Fruit fly (Drosophila melanogaster) whole organism, embryonic: ENCODE measurements around the gene CG13679.
A peak's percentile ranks its signal among the peaks of the same experiment; 100 is the strongest.

Source experiments
- BEAF-32 ChIP-seq: fragments of 200-800 bp; sonication (Bioruptor generic); optimal IDR thresholded peaks from 3 replicates; lab custom pipeline; 2017; ENCODE audit warnings: missing biosample characterization, missing genetic modification characterization, mild to moderate bottlenecking, moderate library complexity, missing genetic modification reagents
- CG10366 ChIP-seq: fragments of 200-800 bp; sonication (Bioruptor generic); IDR thresholded peaks from 2 replicates; pipeline ENCODE4 v1.3.6; 2022; ENCODE audit warnings: missing biosample characterization, missing genetic modification characterization
- CG10654 ChIP-seq: fragments of 200-800 bp; sonication (Bioruptor generic); optimal IDR thresholded peaks from 2 replicates; lab custom pipeline; 2016; ENCODE audit warnings: missing biosample characterization, missing genetic modification characterization
- CG11085 ChIP-seq: fragments of 200-800 bp; sonication (Bioruptor generic); IDR thresholded peaks from 2 replicates; pipeline ENCODE4 v1.3.6; 2022; ENCODE audit warnings: missing biosample characterization, missing genetic modification characterization
- CG11695 ChIP-seq: fragments of 200-800 bp; sonication (Bioruptor generic); IDR thresholded peaks from 3 replicates; pipeline ENCODE4 v1.3.6; 2022; ENCODE audit warnings: missing biosample characterization, missing genetic modification characterization
- CG12769 ChIP-seq: fragments of 200-800 bp; sonication (Bioruptor generic); optimal IDR thresholded peaks from 2 replicates; lab custom pipeline; 2019; ENCODE audit warnings: missing biosample characterization, mild to moderate bottlenecking, missing genetic modification characterization, moderate library complexity
- CG12942 ChIP-seq: fragments of 200-800 bp; sonication (Bioruptor generic); optimal IDR thresholded peaks from 3 replicates; lab custom pipeline; 2016; ENCODE audit warnings: missing biosample characterization, missing genetic modification characterization
- CG13894 ChIP-seq: fragments of 200-800 bp; sonication (Bioruptor generic); optimal IDR thresholded peaks from 3 replicates; lab custom pipeline; 2018; ENCODE audit warnings: missing biosample characterization, mild to moderate bottlenecking, missing genetic modification characterization, moderate library complexity
- CG15514 ChIP-seq: fragments of 200-800 bp; sonication (Bioruptor generic); optimal IDR thresholded peaks from 3 replicates; lab custom pipeline; 2017; ENCODE audit warnings: missing biosample characterization, missing genetic modification characterization, mild to moderate bottlenecking, moderate library complexity, missing genetic modification reagents
- CG1647 ChIP-seq: fragments of 200-800 bp; sonication (Bioruptor generic); optimal IDR thresholded peaks from 3 replicates; lab custom pipeline; 2016; ENCODE audit warnings: missing biosample characterization, missing genetic modification characterization
- CG1832 ChIP-seq: fragments of 200-800 bp; sonication (Bioruptor generic); optimal IDR thresholded peaks from 2 replicates; lab custom pipeline; 2017; ENCODE audit warnings: missing biosample characterization, mild to moderate bottlenecking, missing genetic modification characterization, inconsistent platforms
- CG31365 ChIP-seq: fragments of 200-800 bp; sonication (Bioruptor generic); optimal IDR thresholded peaks from 2 replicates; lab custom pipeline; 2018; ENCODE audit warnings: missing biosample characterization, mild to moderate bottlenecking, missing genetic modification characterization
- CG33557 ChIP-seq: fragments of 200-800 bp; sonication (Bioruptor generic); optimal IDR thresholded peaks from 2 replicates; lab custom pipeline; 2019; ENCODE audit warnings: missing biosample characterization, mild to moderate bottlenecking, missing genetic modification characterization, moderate library complexity
- CG8478 ChIP-seq: fragments of >200 bp; optimal IDR thresholded peaks from 2 replicates; lab custom pipeline; 2018
- CG8765 ChIP-seq: fragments of 200-800 bp; sonication (Bioruptor generic); IDR thresholded peaks from 2 replicates; pipeline ENCODE4 v1.3.6; 2022; ENCODE audit warnings: missing biosample characterization, missing genetic modification characterization
- CG9797 ChIP-seq: fragments of 200-800 bp; sonication (Bioruptor generic); optimal IDR thresholded peaks from 3 replicates; lab custom pipeline; 2018; ENCODE audit warnings: missing biosample characterization, mild to moderate bottlenecking, missing genetic modification characterization
- Chrac-16 ChIP-seq: fragments of 200-800 bp; sonication (Bioruptor generic); optimal IDR thresholded peaks from 3 replicates; lab custom pipeline; 2016; ENCODE audit warnings: missing biosample characterization, missing genetic modification characterization
- CoRest ChIP-seq: fragments of 200-800 bp; sonication (Bioruptor generic); optimal IDR thresholded peaks from 3 replicates; lab custom pipeline; 2018; ENCODE audit warnings: missing biosample characterization, mild to moderate bottlenecking, missing genetic modification characterization, moderate library complexity
- Deaf1 ChIP-seq: fragments of 200-800 bp; optimal IDR thresholded peaks from 3 replicates; lab custom pipeline; 2019; ENCODE audit warnings: missing biosample characterization, mild to moderate bottlenecking, missing genetic modification characterization, moderate library complexity
- Dp ChIP-seq: fragments of 200-800 bp; sonication (Bioruptor generic); optimal IDR thresholded peaks from 2 replicates; lab custom pipeline; 2018; ENCODE audit warnings: missing biosample characterization, mild to moderate bottlenecking, missing genetic modification characterization, moderate library complexity
- Ets65A ChIP-seq: fragments of 200-800 bp; sonication (Bioruptor generic); peaks from one replicate; lab custom pipeline; 2016; ENCODE audit warnings: missing biosample characterization, missing genetic modification characterization
- Fer1 ChIP-seq: fragments of 200-800 bp; sonication (Bioruptor generic); optimal IDR thresholded peaks from 2 replicates; lab custom pipeline; 2017; ENCODE audit warnings: missing biosample characterization, mild to moderate bottlenecking, missing genetic modification characterization
- GATAe ChIP-seq: fragments of 200-800 bp; sonication (Bioruptor generic); conservative IDR thresholded peaks from 2 replicates; pipeline ENCODE4 v1.3.6; 2022; ENCODE audit warnings: missing biosample characterization, missing genetic modification characterization
- HLHmδ ChIP-seq: fragments of 200-800 bp; sonication (Bioruptor generic); optimal IDR thresholded peaks from 2 replicates; lab custom pipeline; 2018; ENCODE audit warnings: missing biosample characterization, mild to moderate bottlenecking, missing genetic modification characterization, moderate library complexity
- Hsf ChIP-seq: fragments of 200-800 bp; sonication (Bioruptor generic); optimal IDR thresholded peaks from 3 replicates; lab custom pipeline; 2016; ENCODE audit warnings: missing biosample characterization, missing genetic modification characterization
- Meics ChIP-seq: fragments of 200-800 bp; sonication (Bioruptor generic); optimal IDR thresholded peaks from 2 replicates; lab custom pipeline; 2017; ENCODE audit warnings: missing biosample characterization, mild to moderate bottlenecking, missing genetic modification characterization
- NFAT ChIP-seq: fragments of 200-800 bp; sonication (Bioruptor generic); IDR thresholded peaks from 2 replicates; pipeline ENCODE4 v1.3.6; 2022; ENCODE audit warnings: missing biosample characterization, missing genetic modification characterization
- Opbp ChIP-seq: fragments of 200-800 bp; sonication (Bioruptor generic); IDR thresholded peaks from 3 replicates; pipeline ENCODE4 v1.3.6; 2022; ENCODE audit warnings: missing biosample characterization, missing genetic modification characterization; ENCODE audit not compliant: partially characterized antibody
- Ptx1 ChIP-seq: fragments of 200-800 bp; sonication (Bioruptor generic); IDR thresholded peaks from 2 replicates; pipeline ENCODE4 v1.3.6; 2022; ENCODE audit warnings: missing biosample characterization, missing genetic modification characterization
- Side ChIP-seq: fragments of 200-800 bp; sonication (Bioruptor generic); optimal IDR thresholded peaks from 2 replicates; lab custom pipeline; 2016; ENCODE audit warnings: missing biosample characterization, missing genetic modification characterization
- aop ChIP-seq: fragments of 200-800 bp; sonication (Bioruptor generic); IDR thresholded peaks from 2 replicates; pipeline ENCODE4 v1.3.6; 2022; ENCODE audit warnings: missing biosample characterization, missing genetic modification characterization
- caup ChIP-seq: fragments of 200-800 bp; sonication (Bioruptor generic); optimal IDR thresholded peaks from 3 replicates; lab custom pipeline; 2017; ENCODE audit warnings: missing biosample characterization, mild to moderate bottlenecking, missing genetic modification characterization, moderate library complexity; ENCODE audit not compliant: severe bottlenecking
- cg ChIP-seq: fragments of 200-800 bp; sonication (Bioruptor generic); optimal IDR thresholded peaks from 3 replicates; lab custom pipeline; 2019; ENCODE audit warnings: missing biosample characterization, mild to moderate bottlenecking, missing genetic modification characterization, moderate library complexity
- chinmo ChIP-seq: fragments of 200-800 bp; sonication (Bioruptor generic); IDR thresholded peaks from 4 replicates; pipeline ENCODE4 v1.3.6; 2022; ENCODE audit warnings: missing biosample characterization, missing genetic modification characterization; ENCODE audit not compliant: partially characterized antibody
- crp ChIP-seq, 2 experiments: fragments of 200-800 bp; sonication (Bioruptor generic); optimal IDR thresholded peaks; 2 replicates in 1 of 2; 3 replicates in 1 of 2; lab custom pipeline; 2017; ENCODE audit warnings: missing biosample characterization in 2 of 2, missing genetic modification characterization in 2 of 2, mild to moderate bottlenecking in 1 of 2, moderate library complexity in 1 of 2
- dpn ChIP-seq, 2 experiments: fragments of 200-800 bp; sonication (Bioruptor generic); optimal IDR thresholded peaks; 3 replicates each; lab custom pipeline; 2016; ENCODE audit warnings: missing biosample characterization in 2 of 2, missing genetic modification characterization in 2 of 2
- fru ChIP-seq: fragments of >200 bp; optimal IDR thresholded peaks from 2 replicates; lab custom pipeline; 2017
- fu2 ChIP-seq: fragments of 200-800 bp; sonication (Bioruptor generic); optimal IDR thresholded peaks from 2 replicates; lab custom pipeline; 2016; ENCODE audit warnings: missing biosample characterization, missing genetic modification characterization
- her ChIP-seq: fragments of 200-800 bp; sonication (Bioruptor generic); optimal IDR thresholded peaks from 2 replicates; lab custom pipeline; 2016; ENCODE audit warnings: missing biosample characterization, missing genetic modification characterization
- knrl ChIP-seq: fragments of 200-800 bp; sonication (Bioruptor generic); IDR thresholded peaks from 3 replicates; pipeline ENCODE4 v1.3.6; 2022; ENCODE audit warnings: missing biosample characterization, missing genetic modification characterization; ENCODE audit not compliant: partially characterized antibody
- lov ChIP-seq, 2 experiments: fragments of 200-800 bp in 1 of 2; fragments of >200 bp in 1 of 2; sonication (Bioruptor generic) in 1 of 2; IDR thresholded peaks in 1 of 2; optimal IDR thresholded peaks in 1 of 2; 2 replicates in 1 of 2; 3 replicates in 1 of 2; pipeline versions ENCODE4 v1.3.6 to Lab custom; 2017 to 2022; ENCODE audit warnings: missing biosample characterization in 1 of 2, missing genetic modification characterization in 1 of 2
- odd ChIP-seq: fragments of 200-800 bp; sonication (Bioruptor generic); optimal IDR thresholded peaks from 2 replicates; lab custom pipeline; 2017; ENCODE audit warnings: missing biosample characterization, mild to moderate bottlenecking, missing genetic modification characterization
- peb ChIP-seq: fragments of 200-800 bp; sonication (Bioruptor generic); IDR thresholded peaks from 2 replicates; pipeline ENCODE4 v1.3.6; 2022; ENCODE audit warnings: missing biosample characterization, missing genetic modification characterization
- pfk ChIP-seq: fragments of 200-800 bp; sonication (Bioruptor generic); optimal IDR thresholded peaks from 2 replicates; lab custom pipeline; 2018; ENCODE audit warnings: missing biosample characterization, mild to moderate bottlenecking, missing genetic modification characterization, moderate library complexity
- pita ChIP-seq: fragments of 200-800 bp; sonication (Bioruptor generic); optimal IDR thresholded peaks from 2 replicates; lab custom pipeline; 2017; ENCODE audit warnings: missing biosample characterization, mild to moderate bottlenecking, missing genetic modification characterization
- sens ChIP-seq: fragments of 200-800 bp; sonication (Bioruptor generic); peaks from one replicate; lab custom pipeline; 2016; ENCODE audit warnings: missing biosample characterization, missing genetic modification characterization
- sr ChIP-seq: fragments of 200-800 bp; sonication (Bioruptor generic); IDR thresholded peaks from 3 replicates; pipeline ENCODE4 v1.3.6; 2022; ENCODE audit warnings: missing biosample characterization, missing genetic modification characterization
- sug ChIP-seq: fragments of 200-800 bp; optimal IDR thresholded peaks from 2 replicates; lab custom pipeline; 2019; ENCODE audit warnings: missing biosample characterization, mild to moderate bottlenecking, missing genetic modification characterization, moderate library complexity
- trem ChIP-seq: fragments of 200-800 bp; optimal IDR thresholded peaks from 3 replicates; lab custom pipeline; 2019; ENCODE audit warnings: missing biosample characterization, mild to moderate bottlenecking, missing genetic modification characterization, moderate library complexity
- zen ChIP-seq: fragments of 200-800 bp; sonication (Bioruptor generic); optimal IDR thresholded peaks from 3 replicates; lab custom pipeline; 2018; ENCODE audit warnings: missing biosample characterization, mild to moderate bottlenecking, missing genetic modification characterization, moderate library complexity

The CG13679 gene

dm6 chr3L:8159724-8160422 lies 42.7 kb upstream of the CG13679 start, which contains the start of gene CG43886 (continued):
- TF ChIP-seq Dp (GFP tag; lab: Kevin White, UChicago) (peak; percentile 41), Ets65A (peak; percentile 72), fru (no peak), pfk (no peak), fu2 (GFP tag; lab: Kevin White, UChicago) (no peak), sr (GFP tag; lab: Robert Waterston, UW) (no peak), CG12769 (tag; lab: Kevin White, UChicago) (no peak), Chrac-16 (no peak), HLHmδ (GFP tag; lab: Kevin White, UChicago) (no peak), lov (optimal IDR thresholded peaks at IDR 0.05; lab: Kevin White, UChicago) (no peak), lov (GFP tag; IDR thresholded peaks at IDR 0.05; lab: Robert Waterston, UW) (no peak), pita (GFP tag; lab: Kevin White, UChicago) (no peak), CG33557 (GFP tag; lab: Kevin White, UChicago) (no peak), crp (GFP tag; optimal IDR thresholded peaks at IDR 0.05; lab: Kevin White, UChicago) (peak in 1 of 2 experiments; percentile 8), Opbp (GFP tag; lab: Robert Waterston, UW) (no peak), GATAe (GFP tag; lab: Robert Waterston, UW) (no peak), CG1832 (no peak), CG31365 (tag; lab: Kevin White, UChicago) (peak; percentile 88), CG8765 (GFP tag; lab: Robert Waterston, UW) (no peak), Hsf (GFP tag; lab: Kevin White, UChicago) (no peak), zen (no peak), CoRest (peak; percentile 21), CG11695 (GFP tag; lab: Robert Waterston, UW) (no peak), CG1647 (no peak), caup (no peak), cg (GFP tag; lab: Kevin White, UChicago) (no peak), odd (no peak)

DNA sequence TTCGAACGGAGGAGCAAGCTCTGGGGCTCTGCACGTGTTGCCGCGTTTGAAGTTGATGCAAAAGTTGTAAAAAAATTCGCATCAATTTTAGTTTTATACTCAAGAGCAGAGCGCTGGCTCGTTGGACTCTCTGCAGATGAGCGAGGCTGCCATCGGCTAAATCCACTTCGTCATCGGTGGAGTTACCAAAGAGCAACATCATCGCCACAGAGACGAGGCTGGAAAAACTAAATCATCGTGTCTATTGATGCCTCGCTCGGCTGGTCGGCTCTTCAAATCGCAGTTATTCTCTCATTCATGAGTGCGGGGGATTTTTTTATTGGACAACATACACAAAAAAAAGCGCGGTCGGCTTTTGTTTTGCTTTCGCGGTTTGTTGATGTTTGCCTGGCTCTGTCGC lies 37.2 kb upstream of the CG13679 start, which contains the start of gene CG13675:
Gene CG13675, minus strand, starts transcription at position 83 of the 400 bp plus-strand sequence.
- TF ChIP-seq Ptx1 (GFP tag; lab: Robert Waterston, UW), result no peak
- peak; percentile 21 for TF ChIP-seq sens
- peak; percentile 67 for TF ChIP-seq Deaf1 (tag; lab: Kevin White, UChicago)
- no peak for TF ChIP-seq peb (GFP tag; lab: Robert Waterston, UW)
- TF ChIP-seq CG8478, result no peak
- TF ChIP-seq her (GFP tag; lab: Kevin White, UChicago), result no peak
- no peak for TF ChIP-seq Side
- no peak for TF ChIP-seq Meics (GFP tag; lab: Kevin White, UChicago)
- 0 out of 4 replicates have a peak, but pooled peaks have one; percentile 50 for TF ChIP-seq chinmo (GFP tag; lab: Robert Waterston, UW)

DNA sequence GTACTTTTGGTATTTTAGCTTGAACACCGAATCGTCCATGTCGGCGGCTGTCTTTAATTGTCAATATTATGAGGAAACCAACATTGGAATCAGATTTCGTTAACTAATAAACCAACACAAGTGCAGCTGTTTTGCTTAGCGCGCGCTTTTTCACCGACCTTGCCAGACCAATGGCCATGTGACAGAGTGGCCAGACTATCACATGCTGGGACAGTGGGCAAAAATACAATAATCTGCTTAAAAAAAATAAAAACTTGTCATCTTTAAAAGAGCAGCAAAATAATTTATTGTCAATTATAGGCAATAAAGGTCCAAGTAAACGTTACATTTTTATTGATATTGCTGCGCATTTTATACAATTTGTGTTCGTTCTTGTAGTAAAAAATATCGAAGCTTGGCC lies 26.8 kb upstream of the CG13679 start, which contains the start of gene RecQ4:
Gene RecQ4, minus strand, starts transcription at position 161 of the 400 bp plus-strand sequence.
- TF ChIP-seq BEAF-32 (GFP tag; lab: Kevin White, UChicago) (peak; percentile 36), trem (tag; lab: Kevin White, UChicago) (peak; percentile 36), CG10366 (GFP tag; lab: Robert Waterston, UW) (no peak), aop (GFP tag; lab: Robert Waterston, UW) (no peak), CG12942 (no peak), sug (tag; lab: Kevin White, UChicago) (no peak), CG11085 (GFP tag; lab: Robert Waterston, UW) (no peak), CG15514 (GFP tag; lab: Kevin White, UChicago) (peak; percentile 62), knrl (GFP tag; lab: Robert Waterston, UW) (peak; percentile 26; the same call in 1 of the 3 replicates), CG13894 (tag; lab: Kevin White, UChicago) (no peak), CG10654 (GFP tag; lab: Kevin White, UChicago) (no peak), NFAT (no peak), dpn (GFP tag; optimal IDR thresholded peaks at IDR 0.05; lab: Kevin White, UChicago) (peak in 1 of 2 experiments; percentile 7), CG9797 (GFP tag; lab: Kevin White, UChicago) (peak; percentile 34), Fer1 (GFP tag; lab: Kevin White, UChicago) (no peak)
